Worm (Caenorhabditis elegans): Measurements from ENCODE around the gene srj-32.

DNA sequence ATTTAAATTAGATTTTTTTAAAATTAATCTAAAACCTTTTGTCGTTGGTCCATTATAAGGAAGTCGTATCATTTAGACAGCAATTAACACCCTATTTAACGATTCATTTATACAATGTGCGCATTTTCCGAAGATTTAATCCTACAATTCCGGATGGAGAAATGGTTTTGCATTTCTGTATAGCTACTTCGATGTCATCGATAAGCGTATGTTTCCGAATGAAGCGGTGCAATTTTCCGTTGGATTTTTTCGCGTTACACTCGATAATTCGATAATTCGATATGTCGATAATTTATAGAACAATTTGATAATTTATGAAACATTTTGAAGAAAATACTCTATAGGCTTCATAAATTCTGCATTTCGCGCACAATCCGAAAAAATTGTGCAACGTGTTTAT, 22.2 kb downstream of the srj-32 start, which contains the start of gene C13A2.10:
- TF ChIP-seq nhr-77 (tag; optimal IDR thresholded peaks at IDR 0.05) (no peak), aly-2 (tag; optimal IDR thresholded peaks at IDR 0.05) (no peak)

Data from whole organism, L2 larva.